Worm (Caenorhabditis elegans) whole organism, L4/young adult: ENCODE results near the gene Y46H3D.8.

ENCODE experiments used
- W03F9.2 ChIP-seq: fragments of 150-350 bp; optimal IDR thresholded peaks from 2 replicates; lab custom pipeline; 2014; ENCODE audit warnings: missing biosample characterization, missing genetic modification characterization
- dao-5 ChIP-seq: sonication (generic microtip); optimal IDR thresholded peaks from 2 replicates; lab custom pipeline; 2016; ENCODE audit warnings: missing genotype, missing genetic modification characterization, moderate library complexity, missing compliant biosample characterization
- him-1 ChIP-seq: sonication (generic microtip); optimal IDR thresholded peaks from 2 replicates; lab custom pipeline; 2016; ENCODE audit warnings: missing genotype, missing genetic modification reagents, missing genetic modification characterization, missing compliant biosample characterization

Y46H3D.8 gene

DNA sequence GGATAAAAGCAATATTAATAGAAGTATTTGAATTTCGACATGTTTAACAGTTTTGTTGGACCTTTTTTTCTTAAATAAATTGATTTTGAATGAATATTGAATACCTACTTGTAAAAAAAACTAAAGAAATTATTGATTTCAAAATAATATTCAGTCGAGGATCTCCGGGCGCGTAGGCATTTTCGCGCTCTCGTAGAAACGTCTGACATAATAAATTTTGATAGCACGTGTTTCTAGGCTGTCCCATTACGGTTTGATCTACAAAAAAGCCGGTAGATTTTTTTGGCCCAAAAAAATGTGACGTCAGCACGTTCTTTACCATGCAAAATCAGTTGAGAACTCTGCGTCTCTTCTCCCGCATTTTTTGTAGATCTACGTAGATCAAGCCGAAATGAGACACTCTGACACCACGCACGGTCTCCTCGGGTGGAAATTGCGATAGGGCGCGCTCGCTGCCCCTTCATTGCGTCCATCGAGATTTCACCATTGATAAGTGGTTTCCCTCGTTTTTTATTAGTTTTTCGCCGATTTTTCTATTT, 36.4 kb downstream of the Y46H3D.8 start:
- TF ChIP-seq dao-5 (tag; lab: Kevin White, UChicago) (no peak), him-1 (tag; lab: Kevin White, UChicago) (no peak), W03F9.2 (no peak)

DNA sequence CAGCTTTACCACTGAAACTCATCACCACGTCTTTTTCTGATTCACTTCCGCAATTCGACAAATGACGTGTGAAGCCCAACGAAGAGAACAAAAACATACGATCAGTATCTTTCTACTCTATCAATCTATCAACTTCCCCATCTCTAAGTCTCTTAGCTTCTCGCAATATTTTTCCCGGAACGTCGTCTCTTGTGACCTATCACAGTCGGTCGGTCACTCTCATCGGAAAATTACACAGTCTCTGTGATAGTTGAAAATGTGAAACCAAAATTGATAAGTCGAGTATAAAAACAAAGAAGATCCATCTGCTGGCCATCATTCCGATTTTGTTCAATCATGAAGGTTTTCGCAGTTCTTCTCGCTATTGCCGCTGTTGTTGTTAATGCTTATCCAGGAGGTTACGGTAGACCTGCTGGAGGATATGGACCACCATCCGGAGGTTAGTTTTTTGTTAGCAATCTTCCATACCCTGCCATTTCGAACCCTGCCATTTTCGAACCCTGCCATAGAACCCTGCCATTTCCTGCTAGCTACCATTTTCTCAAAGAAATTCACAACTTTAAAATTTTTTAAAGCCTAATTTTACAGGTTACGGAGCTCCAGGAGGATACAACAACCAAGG, 37.1 kb downstream of the Y46H3D.8 start, which contains the start of gene F16B4.4:
F16B4.4 (plus strand) TSS at position 221 of the 622 bp plus-strand sequence.
- no peak for TF ChIP-seq W03F9.2
- TF ChIP-seq him-1 (tag; lab: Kevin White, UChicago), result no peak
- no peak for TF ChIP-seq dao-5 (tag; lab: Kevin White, UChicago)

ce11 chrV:1588128-1588527, 42.9 kb downstream of the Y46H3D.8 start, which contains the start of gene F16B4.5:
Gene F16B4.5, plus strand, starts transcription at chrV:1588428.
- no peak for TF ChIP-seq W03F9.2
- no peak for TF ChIP-seq him-1 (tag; lab: Kevin White, UChicago)
- TF ChIP-seq dao-5 (tag; lab: Kevin White, UChicago), result no peak

- TF ChIP-seq him-1 (tag; lab: Kevin White, UChicago) (no peak), dao-5 (tag; lab: Kevin White, UChicago) (no peak), W03F9.2 (no peak)
Measured at ce11 chrV:1586906-1587305, 44.1 kb downstream of the Y46H3D.8 start, which contains the start of gene F16B4.6. Gene F16B4.6, plus strand, starts transcription at chrV:1587206.

DNA sequence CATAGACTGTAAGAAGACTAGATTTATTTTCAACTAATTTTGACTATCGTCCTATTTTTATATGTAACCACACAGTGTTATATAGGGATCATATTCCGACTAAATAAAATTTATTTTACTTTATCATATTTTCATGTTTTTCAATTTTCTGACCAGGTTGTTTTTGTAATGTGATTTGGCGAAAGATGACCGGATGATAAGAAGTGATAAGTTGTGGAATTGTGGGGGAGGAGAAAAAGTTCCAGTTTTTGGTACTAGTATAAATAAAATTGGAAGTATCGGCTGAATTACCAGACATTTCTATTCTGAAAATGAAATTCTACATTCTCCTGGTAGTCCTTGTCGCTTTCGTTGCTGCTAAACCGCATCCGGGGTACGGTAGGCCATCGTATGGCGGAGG, 45.6 kb downstream of the Y46H3D.8 start, which contains the start of gene F16B4.7:
F16B4.7 (plus strand) TSS at position 301 of the 400 bp plus-strand sequence.
- TF ChIP-seq W03F9.2, result no peak
- no peak for TF ChIP-seq dao-5 (tag; lab: Kevin White, UChicago)
- no peak for TF ChIP-seq him-1 (tag; lab: Kevin White, UChicago)

ce11 chrV:1583242-1583641, 47.8 kb downstream of the Y46H3D.8 start:
- TF ChIP-seq dao-5 (tag; lab: Kevin White, UChicago) (no peak), him-1 (tag; lab: Kevin White, UChicago) (no peak), W03F9.2 (no peak)
